Worm (Caenorhabditis elegans): Measurements from ENCODE around the gene F19B10.10.

Gene F19B10.10

DNA sequence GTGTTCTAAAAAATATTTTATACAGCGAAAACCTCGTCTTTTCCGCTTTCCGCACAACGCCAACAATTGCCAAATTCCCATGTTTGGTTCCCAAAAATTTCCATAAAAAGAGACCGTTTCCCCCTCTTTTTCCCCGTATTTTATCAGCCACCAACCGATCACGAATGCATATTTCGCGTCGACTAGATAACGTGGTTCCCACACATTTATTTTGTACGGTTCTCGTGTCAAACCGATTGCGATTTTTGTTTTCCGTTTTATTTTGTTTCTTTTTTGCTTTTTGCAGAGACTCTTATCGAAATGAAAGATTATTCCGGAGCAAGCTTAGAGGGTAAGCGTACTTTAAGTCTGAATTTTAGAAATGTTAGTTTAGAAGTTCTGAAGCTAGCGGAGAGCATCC lies 39.8 kb upstream of the F19B10.10 start, which contains the start of gene C46E10.3:
C46E10.3 (plus strand) TSS at position 301 of the 400 bp plus-strand sequence.
- TF ChIP-seq dpff-1 (tag; optimal IDR thresholded peaks at IDR 0.05) (no peak), dpl-1 (GFP tag; optimal IDR thresholded peaks at IDR 0.05) (no peak), ztf-3 (GFP tag; optimal IDR thresholded peaks at IDR 0.05) (no peak), Y53G8AR.9 (GFP tag; conservative IDR thresholded peaks at IDR 0.05) (no peak), unc-62 (GFP tag; optimal IDR thresholded peaks at IDR 0.05) (no peak), mcd-1 (GFP tag; IDR thresholded peaks at IDR 0.05) (no peak), mes-4 (tag; optimal IDR thresholded peaks at IDR 0.05) (no peak), lin-35 (GFP tag; optimal IDR thresholded peaks at IDR 0.05) (no peak)

DNA sequence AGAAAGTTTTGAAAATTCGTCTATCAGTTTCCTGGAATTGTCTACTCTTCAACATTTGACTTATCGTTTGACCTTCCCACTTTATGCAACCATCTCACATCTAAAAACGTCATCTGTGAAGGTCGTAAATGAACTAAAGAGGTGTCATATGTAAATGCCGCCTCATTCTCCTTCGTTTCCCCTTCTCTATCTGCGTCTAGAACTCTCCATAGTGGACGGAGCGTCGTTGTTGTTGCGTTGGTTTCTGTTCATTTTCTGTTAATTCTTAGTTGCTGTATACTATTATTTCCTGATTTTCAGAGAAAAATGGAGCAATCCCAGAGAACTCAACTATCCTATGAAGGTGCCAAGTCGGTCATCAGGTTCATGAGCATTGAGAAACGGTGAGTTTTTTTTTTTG lies 35.7 kb upstream of the F19B10.10 start, which contains the start of gene fbxc-52:
fbxc-52 (plus strand) TSS at position 301 of the 400 bp plus-strand sequence.
- no peak for TF ChIP-seq ztf-3 (GFP tag; optimal IDR thresholded peaks at IDR 0.05)
- TF ChIP-seq cebp-1 (GFP tag; IDR thresholded peaks at IDR 0.05) = no peak
- no peak for TF ChIP-seq cebp-1 (tag; optimal IDR thresholded peaks at IDR 0.05)
- no peak for TF ChIP-seq nhr-27 (tag; optimal IDR thresholded peaks at IDR 0.05)
- 0 out of 2 replicates have a peak, but pooled peaks have one; percentile 11 for TF ChIP-seq nfyb-1 (GFP tag; IDR thresholded peaks at IDR 0.05)
- TF ChIP-seq snpc-1.3 (tag; optimal IDR thresholded peaks at IDR 0.05; ENCODE audit: insufficient read depth) = no peak
- TF ChIP-seq C17E4.6 (GFP tag; IDR thresholded peaks at IDR 0.05) = no peak

ce11 chrII:3716455-3716854 lies 35.2 kb upstream of the F19B10.10 start, which contains the start of gene srh-99:
Gene srh-99 (minus strand): TSS chrII:3716555.
- TF ChIP-seq hrde-1 (tag; optimal IDR thresholded peaks at IDR 0.05; ENCODE audit: borderline replicate concordance) = no peak
- no peak for TF ChIP-seq nhr-90 (tag; optimal IDR thresholded peaks at IDR 0.05)
- TF ChIP-seq ztf-26 (tag; optimal IDR thresholded peaks at IDR 0.05) = no peak
- TF ChIP-seq F33H1.4 (GFP tag; IDR thresholded peaks at IDR 0.05) = no peak
- TF ChIP-seq Y53G8AR.9 (GFP tag; conservative IDR thresholded peaks at IDR 0.05) = no peak
- TF ChIP-seq ztf-3 (GFP tag; optimal IDR thresholded peaks at IDR 0.05) = no peak
- no peak for TF ChIP-seq mxl-1 (tag; optimal IDR thresholded peaks at IDR 0.05)
- TF ChIP-seq Y53F4B.3 (GFP tag; IDR thresholded peaks at IDR 0.05) = no peak
- no peak for TF ChIP-seq F49E8.2 (tag; optimal IDR thresholded peaks at IDR 0.05; ENCODE audit: insufficient read depth)
- TF ChIP-seq tlf-1 (GFP tag; optimal IDR thresholded peaks at IDR 0.05) = no peak
- no peak for TF ChIP-seq ets-4 (GFP tag; optimal IDR thresholded peaks at IDR 0.05)
- no peak for TF ChIP-seq somi-1 (GFP tag; optimal IDR thresholded peaks at IDR 0.05)
- TF ChIP-seq ccch-3 (GFP tag; optimal IDR thresholded peaks at IDR 0.05) = no peak
- no peak for TF ChIP-seq F10E7.11 (tag; optimal IDR thresholded peaks at IDR 0.05)
- no peak for TF ChIP-seq athp-1 (tag; optimal IDR thresholded peaks at IDR 0.05)
- TF ChIP-seq hmg-1.2 (GFP tag; IDR thresholded peaks at IDR 0.05) = no peak
- no peak for TF ChIP-seq chd-7 (tag; optimal IDR thresholded peaks at IDR 0.05)
- no peak for TF ChIP-seq B0019.2 (GFP tag; conservative IDR thresholded peaks at IDR 0.05)
- no peak for TF ChIP-seq madf-8 (GFP tag; conservative IDR thresholded peaks at IDR 0.05)

- TF ChIP-seq tlf-1 (GFP tag; optimal IDR thresholded peaks at IDR 0.05) (no peak), rcor-1 (GFP tag; IDR thresholded peaks at IDR 0.05) (no peak), madf-6 (GFP tag; IDR thresholded peaks at IDR 0.05) (no peak), nhr-120 (GFP tag; IDR thresholded peaks at IDR 0.05) (no peak), gei-17 (GFP tag; optimal IDR thresholded peaks at IDR 0.05) (no peak), hrde-1 (tag; optimal IDR thresholded peaks at IDR 0.05; ENCODE audit: borderline replicate concordance) (no peak)
These were observed 33.4 kb upstream of the F19B10.10 start, which contains the start of gene srh-100 for ce11 chrII:3714595-3714994. Gene srh-100 (minus strand): TSS chrII:3714695.
